Worm (Caenorhabditis elegans) whole organism, mixed stage, embryonic: Measurements from ENCODE around the gene swsn-6.
A peak's percentile ranks its signal among the peaks of the same experiment; 100 is the strongest.

ENCODE experiments used
- blmp-1 ChIP-seq: fragments of 150-350 bp; optimal IDR thresholded peaks from 2 replicates; lab custom pipeline; 2014; ENCODE audit warnings: missing biosample characterization, missing genetic modification characterization
- ceh-83 ChIP-seq: fragments of 200-800 bp; sonication (Bioruptor generic); optimal IDR thresholded peaks from 2 replicates; lab custom pipeline; 2018; ENCODE audit warnings: mild to moderate bottlenecking, missing genetic modification characterization, missing compliant biosample characterization
- elt-3 ChIP-seq: fragments of 150-350 bp; optimal IDR thresholded peaks from 2 replicates; lab custom pipeline; 2014; ENCODE audit warnings: missing biosample characterization, missing genetic modification characterization
- ham-2 ChIP-seq: fragments of 200-800 bp; sonication (Bioruptor generic); optimal IDR thresholded peaks from 2 replicates; lab custom pipeline; 2018; ENCODE audit warnings: mild to moderate bottlenecking, missing genetic modification characterization, missing compliant biosample characterization
- lsy-2 ChIP-seq: fragments of 150-350 bp; optimal IDR thresholded peaks from 2 replicates; lab custom pipeline; 2014; ENCODE audit warnings: missing biosample characterization, missing genetic modification characterization
- mep-1 ChIP-seq: fragments of 150-350 bp; optimal IDR thresholded peaks from 2 replicates; lab custom pipeline; 2017; ENCODE audit warnings: missing biosample characterization, missing genetic modification reagents, missing genetic modification characterization, inconsistent platforms
- nhr-237 ChIP-seq: fragments of 150-350 bp; optimal IDR thresholded peaks from 2 replicates; lab custom pipeline; 2014; ENCODE audit warnings: missing biosample characterization, missing genetic modification characterization
- nhr-28 ChIP-seq: fragments of 150-350 bp; optimal IDR thresholded peaks from 2 replicates; lab custom pipeline; 2014; ENCODE audit warnings: missing biosample characterization, missing genetic modification characterization
- nhr-76 ChIP-seq: sonication (generic microtip); optimal IDR thresholded peaks from 2 replicates; lab custom pipeline; 2017; ENCODE audit warnings: missing biosample characterization, missing genetic modification characterization
- pha-4 ChIP-seq: fragments of 150-350 bp; optimal IDR thresholded peaks from 2 replicates; lab custom pipeline; 2018; ENCODE audit warnings: missing biosample characterization, missing genetic modification reagents, missing genetic modification characterization
- snpc-4 ChIP-seq: fragments of 150-350 bp; optimal IDR thresholded peaks from 2 replicates; lab custom pipeline; 2014; ENCODE audit warnings: missing biosample characterization, missing genetic modification characterization
- tbx-8 ChIP-seq: fragments of 200-800 bp; sonication (Bioruptor generic); optimal IDR thresholded peaks from 2 replicates; lab custom pipeline; 2018; ENCODE audit warnings: mild to moderate bottlenecking, missing genetic modification characterization, moderate library complexity, missing compliant biosample characterization
- zip-8 ChIP-seq: fragments of 150-350 bp; optimal IDR thresholded peaks from 2 replicates; lab custom pipeline; 2014; ENCODE audit warnings: missing biosample characterization, missing genetic modification characterization
- ztf-11 ChIP-seq: fragments of 150-350 bp; optimal IDR thresholded peaks from 2 replicates; lab custom pipeline; 2014; ENCODE audit warnings: missing biosample characterization, missing genetic modification characterization

ce11 chrIV:5394687-5395086 is at the start of gene swsn-6, which contains the start of gene perm-3:
- no peak for TF ChIP-seq nhr-76
- no peak for TF ChIP-seq nhr-237 (tag; lab: Kevin White, UChicago)
- no peak for TF ChIP-seq elt-3 (tag; lab: Kevin White, UChicago)
- peak; percentile 58 for TF ChIP-seq pha-4 (tag; lab: Kevin White, UChicago)
- no peak for TF ChIP-seq snpc-4 (tag; lab: Kevin White, UChicago)
- no peak for TF ChIP-seq ceh-83 (GFP tag; lab: Kevin White, UChicago)
- no peak for TF ChIP-seq blmp-1
- peak; percentile 39 for TF ChIP-seq mep-1 (tag; lab: Kevin White, UChicago)
- no peak for TF ChIP-seq zip-8 (tag; lab: Kevin White, UChicago)
- no peak for TF ChIP-seq tbx-8 (GFP tag; lab: Kevin White, UChicago)
- no peak for TF ChIP-seq ztf-11 (tag; lab: Kevin White, UChicago)
- TF ChIP-seq ham-2 = no peak
- no peak for TF ChIP-seq nhr-28
- TF ChIP-seq lsy-2 (tag; lab: Kevin White, UChicago) = peak; percentile 65
